Worm (Caenorhabditis elegans) whole organism, young adult: Measurements from ENCODE around the gene hsd-2.

Experiments used
- Y79H2A.3 ChIP-seq: fragments of 200-800 bp; sonication (Bioruptor generic); conservative IDR thresholded peaks from 2 replicates; pipeline ENCODE4 v1.3.6; 2022; ENCODE audit warnings: missing genetic modification reagents, missing genetic modification characterization, missing compliant biosample characterization
- ama-1 ChIP-seq, 3 experiments: fragments of 150-350 bp in 1 of 3; sonication (generic microtip) in 2 of 3; optimal IDR thresholded peaks; 2 replicates each; lab custom pipeline; 2014 to 2018; ENCODE audit warnings: missing biosample characterization in 2 of 3, missing genetic modification characterization in 2 of 3, missing genetic modification reagents in 2 of 3
- atf-7 ChIP-seq: sonication (generic microtip); optimal IDR thresholded peaks from 2 replicates; lab custom pipeline; 2017; ENCODE audit warnings: mild to moderate bottlenecking, missing genetic modification characterization, missing compliant biosample characterization
- attf-3 ChIP-seq: fragments of 200-800 bp; sonication (Bioruptor generic); conservative IDR thresholded peaks from 2 replicates; pipeline ENCODE4 v1.3.6; 2022; ENCODE audit warnings: missing genetic modification reagents, missing genetic modification characterization, missing compliant biosample characterization
- cebp-1 ChIP-seq, 2 experiments: fragments of 200-800 bp in 1 of 2; sonication (Bioruptor generic) in 1 of 2; sonication (generic microtip) in 1 of 2; IDR thresholded peaks in 1 of 2; optimal IDR thresholded peaks in 1 of 2; 2 replicates each; pipeline versions ENCODE4 v1.3.6 to Lab custom; 2017 to 2022; ENCODE audit warnings: missing compliant biosample characterization in 2 of 2, missing genetic modification characterization in 2 of 2, mild to moderate bottlenecking in 1 of 2, missing genetic modification reagents in 1 of 2, moderate library complexity in 1 of 2
- dpl-1 ChIP-seq: fragments of 150-350 bp; optimal IDR thresholded peaks from 2 replicates; lab custom pipeline; 2014; ENCODE audit warnings: missing biosample characterization, missing genetic modification reagents, missing genetic modification characterization
- hmg-1.2 ChIP-seq: fragments of 200-800 bp; sonication (Bioruptor generic); IDR thresholded peaks from 2 replicates; pipeline ENCODE4 v1.3.6; 2022; ENCODE audit warnings: missing genetic modification reagents, missing genetic modification characterization, missing compliant biosample characterization
- lir-1 ChIP-seq: fragments of 200-800 bp; sonication (Bioruptor generic); conservative IDR thresholded peaks from 2 replicates; pipeline ENCODE4 v1.3.6; 2022; ENCODE audit warnings: missing genetic modification reagents, missing genetic modification characterization, missing compliant biosample characterization
- mel-28 ChIP-seq: sonication (generic microtip); optimal IDR thresholded peaks from 2 replicates; lab custom pipeline; 2016; ENCODE audit warnings: borderline replicate concordance, mild to moderate bottlenecking, missing genetic modification characterization, missing compliant biosample characterization
- mxl-1 ChIP-seq: sonication (generic microtip); optimal IDR thresholded peaks from 2 replicates; lab custom pipeline; 2016; ENCODE audit warnings: missing genetic modification characterization, missing compliant biosample characterization
- nfya-1 ChIP-seq: sonication (generic microtip); optimal IDR thresholded peaks from 2 replicates; lab custom pipeline; 2017; ENCODE audit warnings: antibody characterized with exemption, missing compliant biosample characterization, missing genetic modification characterization, borderline replicate concordance; ENCODE audit not compliant: insufficient read depth
- nhr-179 ChIP-seq: sonication (generic microtip); optimal IDR thresholded peaks from 2 replicates; lab custom pipeline; 2016; ENCODE audit warnings: mild to moderate bottlenecking, missing genetic modification characterization, missing compliant biosample characterization
- nhr-90 ChIP-seq: sonication (generic microtip); optimal IDR thresholded peaks from 2 replicates; lab custom pipeline; 2016; ENCODE audit warnings: missing genotype, mild to moderate bottlenecking, missing genetic modification characterization, missing compliant biosample characterization

DNA sequence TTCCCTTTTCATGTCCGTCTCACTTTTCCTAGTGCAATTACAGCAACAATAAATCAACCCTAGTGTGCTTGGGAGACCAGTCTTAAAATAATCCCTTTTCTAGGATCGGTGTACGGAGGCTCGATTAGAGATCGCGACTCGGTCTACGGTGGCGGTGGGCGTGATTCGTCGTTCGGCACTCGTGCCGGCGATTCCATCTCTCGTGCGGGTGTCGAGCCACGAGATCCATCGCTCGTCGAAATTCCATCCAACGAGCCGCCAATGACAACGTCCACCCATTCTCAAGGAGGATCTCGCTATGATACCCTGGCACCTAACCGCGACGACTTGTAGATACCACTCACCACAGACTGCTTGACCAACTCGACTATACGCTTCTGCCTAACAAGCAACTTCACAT, 12.5 kb upstream of the hsd-2 start:
- TF ChIP-seq mel-28 (tag; lab: Kevin White, UChicago) (no peak), attf-3 (GFP tag; lab: Robert Waterston, UW) (no peak), dpl-1 (GFP tag; lab: Kevin White, UChicago) (no peak), nfya-1 (tag; lab: Kevin White, UChicago) (no peak), Y79H2A.3 (GFP tag; lab: Robert Waterston, UW) (no peak), ama-1 (optimal IDR thresholded peaks at IDR 0.05; lab: Kevin White, UChicago) (no peak), ama-1 (GFP tag; optimal IDR thresholded peaks at IDR 0.05; lab: Kevin White, UChicago) (no peak), hmg-1.2 (GFP tag; lab: Robert Waterston, UW) (no peak), nhr-90 (tag; lab: Kevin White, UChicago) (no peak), nhr-179 (tag; lab: Kevin White, UChicago) (no peak), mxl-1 (tag; lab: Kevin White, UChicago) (no peak), lir-1 (GFP tag; lab: Robert Waterston, UW) (no peak), atf-7 (tag; lab: Kevin White, UChicago) (no peak), cebp-1 (GFP tag; IDR thresholded peaks at IDR 0.05; lab: Robert Waterston, UW) (no peak), cebp-1 (tag; optimal IDR thresholded peaks at IDR 0.05; lab: Kevin White, UChicago) (no peak)
